Worm (Caenorhabditis elegans) whole organism, L2 larva: ENCODE measurements around the gene nfki-1.

ENCODE experiments used
- C34F6.9 ChIP-seq: fragments of 150-350 bp; optimal IDR thresholded peaks from 2 replicates; lab custom pipeline; 2014; ENCODE audit warnings: missing biosample characterization, missing genetic modification characterization
- F13H6.1 ChIP-seq: sonication (generic microtip); optimal IDR thresholded peaks from 2 replicates; lab custom pipeline; 2016; ENCODE audit warnings: missing genetic modification characterization, missing compliant biosample characterization
- Y55F3AM.14 ChIP-seq: fragments of 200-800 bp; sonication (Bioruptor generic); optimal IDR thresholded peaks from 2 replicates; lab custom pipeline; 2018; ENCODE audit warnings: mild to moderate bottlenecking, missing genetic modification characterization, missing compliant biosample characterization
- ZK546.5 ChIP-seq: sonication (generic microtip); optimal IDR thresholded peaks from 2 replicates; lab custom pipeline; 2017; ENCODE audit warnings: missing biosample characterization, missing genetic modification characterization
- aly-2 ChIP-seq: fragments of 150-350 bp; optimal IDR thresholded peaks from 2 replicates; lab custom pipeline; 2014; ENCODE audit warnings: missing biosample characterization, missing genetic modification characterization
- ama-1 ChIP-seq: fragments of 150-350 bp; optimal IDR thresholded peaks from 2 replicates; lab custom pipeline; 2018; ENCODE audit warnings: inconsistent platforms
- ceh-82 ChIP-seq: fragments of 150-350 bp; optimal IDR thresholded peaks from 2 replicates; lab custom pipeline; 2014; ENCODE audit warnings: missing biosample characterization, missing genetic modification characterization
- crh-2 ChIP-seq: sonication (generic microtip); optimal IDR thresholded peaks from 2 replicates; lab custom pipeline; 2017; ENCODE audit warnings: missing biosample characterization, missing genetic modification characterization
- dmd-4 ChIP-seq: sonication (generic microtip); optimal IDR thresholded peaks from 2 replicates; lab custom pipeline; 2017; ENCODE audit warnings: missing biosample characterization, missing genetic modification characterization
- egl-27 ChIP-seq: sonication (generic microtip); optimal IDR thresholded peaks from 3 replicates; lab custom pipeline; 2017; ENCODE audit warnings: missing biosample characterization, missing genetic modification reagents, missing genetic modification characterization
- fos-1 ChIP-seq: fragments of 150-350 bp; optimal IDR thresholded peaks from 2 replicates; lab custom pipeline; 2014; ENCODE audit warnings: missing biosample characterization, missing genetic modification characterization
- gmeb-1 ChIP-seq: fragments of 150-350 bp; optimal IDR thresholded peaks from 2 replicates; lab custom pipeline; 2014; ENCODE audit warnings: missing biosample characterization, missing genetic modification characterization
- lin-39 ChIP-seq: fragments of 150-350 bp; optimal IDR thresholded peaks from 2 replicates; lab custom pipeline; 2014; ENCODE audit warnings: missing biosample characterization, missing genetic modification reagents, missing genetic modification characterization
- lsy-2 ChIP-seq, 2 experiments: fragments of 150-350 bp in 1 of 2; sonication (generic microtip) in 1 of 2; optimal IDR thresholded peaks; 2 replicates each; lab custom pipeline; 2014 to 2017; ENCODE audit warnings: missing biosample characterization in 2 of 2, missing genetic modification characterization in 2 of 2
- mbf-1 ChIP-seq: sonication (generic microtip); optimal IDR thresholded peaks from 2 replicates; lab custom pipeline; 2017; ENCODE audit warnings: missing biosample characterization, missing genetic modification characterization
- mdl-1 ChIP-seq, 2 experiments: fragments of 150-350 bp in 1 of 2; sonication (generic microtip) in 1 of 2; optimal IDR thresholded peaks; 2 replicates each; lab custom pipeline; 2017; ENCODE audit warnings: missing biosample characterization in 2 of 2, missing genetic modification characterization in 2 of 2
- nhr-11 ChIP-seq: fragments of 150-350 bp; optimal IDR thresholded peaks from 2 replicates; lab custom pipeline; 2014; ENCODE audit warnings: missing biosample characterization, missing genetic modification characterization
- nhr-129 ChIP-seq: fragments of 150-350 bp; optimal IDR thresholded peaks from 2 replicates; lab custom pipeline; 2014; ENCODE audit warnings: missing biosample characterization, missing genetic modification characterization
- nhr-21 ChIP-seq: fragments of 150-350 bp; optimal IDR thresholded peaks from 2 replicates; lab custom pipeline; 2014; ENCODE audit warnings: missing biosample characterization, missing genetic modification characterization
- nhr-23 ChIP-seq: fragments of 150-350 bp; optimal IDR thresholded peaks from 2 replicates; lab custom pipeline; 2014; ENCODE audit warnings: missing biosample characterization, missing genetic modification reagents, missing genetic modification characterization
- nhr-25 ChIP-seq: fragments of 150-350 bp; sonication (generic microtip); optimal IDR thresholded peaks from 3 replicates; lab custom pipeline; 2014; ENCODE audit warnings: missing biosample characterization, missing genetic modification characterization
- peb-1 ChIP-seq: fragments of 150-350 bp; optimal IDR thresholded peaks from 2 replicates; lab custom pipeline; 2014; ENCODE audit warnings: missing biosample characterization, missing genetic modification characterization
- sem-4 ChIP-seq: fragments of 150-350 bp; optimal IDR thresholded peaks from 2 replicates; lab custom pipeline; 2014; ENCODE audit warnings: missing biosample characterization, missing genetic modification reagents, missing genetic modification characterization
- skn-1 ChIP-seq: sonication (generic microtip); optimal IDR thresholded peaks from 2 replicates; lab custom pipeline; 2017; ENCODE audit warnings: missing biosample characterization, missing genetic modification characterization
- sma-9 ChIP-seq, 2 experiments: fragments of 150-350 bp in 1 of 2; sonication (generic microtip) in 1 of 2; optimal IDR thresholded peaks; 2 replicates each; lab custom pipeline; 2014 to 2016; ENCODE audit warnings: missing genetic modification characterization in 2 of 2, mild to moderate bottlenecking in 1 of 2, missing biosample characterization in 1 of 2, missing compliant biosample characterization in 1 of 2, missing genetic modification reagents in 1 of 2, moderate library complexity in 1 of 2
- snpc-4 ChIP-seq: fragments of 150-350 bp; optimal IDR thresholded peaks from 2 replicates; lab custom pipeline; 2014; ENCODE audit warnings: missing biosample characterization, missing genetic modification characterization
- unc-55 ChIP-seq: fragments of 150-350 bp; sonication (generic microtip); optimal IDR thresholded peaks from 3 replicates; lab custom pipeline; 2014; ENCODE audit warnings: missing biosample characterization, missing genetic modification reagents, missing genetic modification characterization
- unc-62 ChIP-seq: fragments of 150-350 bp; optimal IDR thresholded peaks from 2 replicates; lab custom pipeline; 2014; ENCODE audit warnings: missing biosample characterization, missing genetic modification reagents, missing genetic modification characterization
- zag-1 ChIP-seq: fragments of 150-350 bp; optimal IDR thresholded peaks from 2 replicates; lab custom pipeline; 2014; ENCODE audit warnings: missing biosample characterization, missing genetic modification characterization
- ztf-1 ChIP-seq: fragments of 200-800 bp; sonication (Bioruptor generic); conservative IDR thresholded peaks from 2 replicates; pipeline ENCODE4 v1.3.6; 2022; ENCODE audit warnings: missing genetic modification characterization, missing compliant biosample characterization
- ztf-11 ChIP-seq: sonication (generic microtip); optimal IDR thresholded peaks from 2 replicates; lab custom pipeline; 2017; ENCODE audit warnings: missing biosample characterization, missing genetic modification characterization

nfki-1 gene

ce11 chrX:15385807-15386349 lies 30.8 kb downstream of the nfki-1 start (continued):
- TF ChIP-seq unc-55 (GFP tag; lab: Kevin White, UChicago) (peak; percentile 91), ceh-82 (tag; lab: Kevin White, UChicago) (no peak), mdl-1 (tag; optimal IDR thresholded peaks at IDR 0.05; lab: Kevin White, UChicago) (peak; percentile 25 to 33), egl-27 (tag; lab: Kevin White, UChicago) (peak; percentile 66), sma-9 (GFP tag; optimal IDR thresholded peaks at IDR 0.05; lab: Kevin White, UChicago) (peak; percentile 90), sma-9 (tag; optimal IDR thresholded peaks at IDR 0.05; lab: Kevin White, UChicago) (no peak), gmeb-1 (tag; lab: Kevin White, UChicago) (no peak), peb-1 (tag; lab: Kevin White, UChicago) (no peak), skn-1 (no peak), F13H6.1 (peak; percentile 73), sem-4 (tag; lab: Kevin White, UChicago) (no peak), aly-2 (tag; lab: Kevin White, UChicago) (no peak), fos-1 (tag; lab: Kevin White, UChicago) (peak; percentile 7), dmd-4 (tag; lab: Kevin White, UChicago) (no peak), lin-39 (tag; lab: Kevin White, UChicago) (no peak)

ce11 chrX:15388259-15388658 lies 33.2 kb downstream of the nfki-1 start:
- peak; percentile 30 for TF ChIP-seq snpc-4 (tag; lab: Kevin White, UChicago)
- TF ChIP-seq lsy-2 (tag; optimal IDR thresholded peaks at IDR 0.05; lab: Kevin White, UChicago): no peak
- TF ChIP-seq, all 48 proteins: peak for 1

- TF ChIP-seq lsy-2 (tag; optimal IDR thresholded peaks at IDR 0.05; lab: Kevin White, UChicago): peak in 1 of 2 experiments; percentile 41
- no peak for TF ChIP-seq ZK546.5 (tag; lab: Kevin White, UChicago)
These were observed 34.8 kb downstream of the nfki-1 start for ce11 chrX:15389853-15390252.

- TF ChIP-seq snpc-4 (tag; lab: Kevin White, UChicago) (peak; percentile 33), sem-4 (tag; lab: Kevin White, UChicago) (no peak)
These were observed 37.6 kb downstream of the nfki-1 start for ce11 chrX:15392672-15393071.

- TF ChIP-seq crh-2 (tag; lab: Kevin White, UChicago): no peak
- peak; percentile 54 for TF ChIP-seq F13H6.1
- TF ChIP-seq lsy-2 (tag; optimal IDR thresholded peaks at IDR 0.05; lab: Kevin White, UChicago): peak in 1 of 2 experiments; percentile 3
- TF ChIP-seq sma-9 (GFP tag; optimal IDR thresholded peaks at IDR 0.05; lab: Kevin White, UChicago): peak; percentile 57
- TF ChIP-seq sma-9 (tag; optimal IDR thresholded peaks at IDR 0.05; lab: Kevin White, UChicago): no peak
- peak; percentile 48 for TF ChIP-seq zag-1 (tag; lab: Kevin White, UChicago)
- TF ChIP-seq sem-4 (tag; lab: Kevin White, UChicago): peak; percentile 15
- TF ChIP-seq Y55F3AM.14 (GFP tag; lab: Kevin White, UChicago): no peak
These were observed 40.7 kb downstream of the nfki-1 start for ce11 chrX:15395723-15396122.

ce11 chrX:15407631-15408030 lies 52.6 kb downstream of the nfki-1 start, which contains the start of gene psa-3:
Gene psa-3, plus strand, starts transcription at chrX:15407931.
- no peak for TF ChIP-seq ztf-1 (GFP tag; lab: Robert Waterston, UW)
- no peak for TF ChIP-seq mdl-1 (tag; optimal IDR thresholded peaks at IDR 0.05; lab: Kevin White, UChicago)
- no peak for TF ChIP-seq ama-1 (lab: Kevin White, UChicago)
- TF ChIP-seq unc-55 (GFP tag; lab: Kevin White, UChicago): no peak
- no peak for TF ChIP-seq nhr-21
- no peak for TF ChIP-seq nhr-25
- no peak for TF ChIP-seq C34F6.9 (tag; lab: Kevin White, UChicago)
- TF ChIP-seq nhr-11 (tag; lab: Kevin White, UChicago): no peak
- no peak for TF ChIP-seq sma-9 (GFP tag; optimal IDR thresholded peaks at IDR 0.05; lab: Kevin White, UChicago)
- TF ChIP-seq sma-9 (tag; optimal IDR thresholded peaks at IDR 0.05; lab: Kevin White, UChicago): no peak
- TF ChIP-seq skn-1: no peak
- no peak for TF ChIP-seq zag-1 (tag; lab: Kevin White, UChicago)
- TF ChIP-seq Y55F3AM.14 (GFP tag; lab: Kevin White, UChicago): no peak
- no peak for TF ChIP-seq mbf-1 (tag; lab: Kevin White, UChicago)
- TF ChIP-seq nhr-129 (tag; lab: Kevin White, UChicago): no peak
- TF ChIP-seq peb-1 (tag; lab: Kevin White, UChicago): no peak
- TF ChIP-seq unc-62 (GFP tag; lab: Kevin White, UChicago): no peak
- TF ChIP-seq nhr-23 (tag; lab: Kevin White, UChicago): no peak
- TF ChIP-seq ztf-11: no peak
- no peak for TF ChIP-seq lin-39 (tag; lab: Kevin White, UChicago)
- TF ChIP-seq, all 48 proteins: peak for 0
